Fruit fly (Drosophila melanogaster) whole organism, adult: Measurements from ENCODE around the gene CG14441.
A peak's percentile ranks its signal among the peaks of the same experiment; 100 is the strongest.

Experiments used
- CG11617 ChIP-seq: fragments of 200-800 bp; sonication (Bioruptor generic); optimal IDR thresholded peaks from 2 replicates; lab custom pipeline; 2017; ENCODE audit warnings: mild to moderate bottlenecking, missing biosample characterization, missing genetic modification reagents, missing genetic modification characterization
- CG12768 ChIP-seq: fragments of 200-800 bp; sonication (Bioruptor generic); optimal IDR thresholded peaks from 2 replicates; lab custom pipeline; 2017; ENCODE audit warnings: missing biosample characterization, missing genetic modification characterization, mild to moderate bottlenecking, moderate library complexity, missing genetic modification reagents
- CG14711 ChIP-seq: fragments of 200-800 bp; sonication (Bioruptor generic); optimal IDR thresholded peaks from 2 replicates; lab custom pipeline; 2018; ENCODE audit warnings: missing biosample characterization, mild to moderate bottlenecking, missing genetic modification characterization, moderate library complexity
- CG1620 ChIP-seq: fragments of 200-800 bp; sonication (Bioruptor generic); optimal IDR thresholded peaks from 2 replicates; lab custom pipeline; 2016; ENCODE audit warnings: missing biosample characterization, missing genetic modification characterization
- CG33017 ChIP-seq: fragments of 200-800 bp; sonication (Bioruptor generic); optimal IDR thresholded peaks from 2 replicates; lab custom pipeline; 2018; ENCODE audit warnings: missing biosample characterization, mild to moderate bottlenecking, missing genetic modification characterization, moderate library complexity
- CG5204 ChIP-seq: fragments of 200-800 bp; sonication (Bioruptor generic); optimal IDR thresholded peaks from 2 replicates; lab custom pipeline; 2016; ENCODE audit warnings: missing biosample characterization, missing genetic modification characterization
- CG7045 ChIP-seq: fragments of 200-800 bp; sonication (Bioruptor generic); optimal IDR thresholded peaks from 2 replicates; lab custom pipeline; 2017; ENCODE audit warnings: missing biosample characterization, mild to moderate bottlenecking, missing genetic modification characterization
- CG7101 ChIP-seq: fragments of 200-800 bp; sonication (Bioruptor generic); optimal IDR thresholded peaks from 2 replicates; lab custom pipeline; 2018; ENCODE audit warnings: missing biosample characterization, mild to moderate bottlenecking, missing genetic modification characterization, moderate library complexity
- Clk ChIP-seq: fragments of 200-800 bp; sonication (Bioruptor generic); optimal IDR thresholded peaks from 2 replicates; lab custom pipeline; 2017; ENCODE audit warnings: missing biosample characterization, missing genetic modification characterization
- Crg-1 ChIP-seq: fragments of 200-800 bp; sonication (Bioruptor generic); optimal IDR thresholded peaks from 2 replicates; lab custom pipeline; 2016; ENCODE audit warnings: missing biosample characterization, missing genetic modification characterization
- Hr96 ChIP-seq: fragments of 200-800 bp; sonication (Bioruptor generic); optimal IDR thresholded peaks from 2 replicates; lab custom pipeline; 2016; ENCODE audit warnings: missing biosample characterization, missing genetic modification characterization
- Mnt ChIP-seq: fragments of 200-800 bp; sonication (Bioruptor generic); optimal IDR thresholded peaks from 2 replicates; lab custom pipeline; 2016; ENCODE audit warnings: missing biosample characterization, mild to moderate bottlenecking, missing genetic modification characterization
- bab1 ChIP-seq: fragments of 200-800 bp; sonication (Bioruptor generic); optimal IDR thresholded peaks from 3 replicates; lab custom pipeline; 2019; ENCODE audit warnings: missing biosample characterization, mild to moderate bottlenecking, missing genetic modification characterization, moderate library complexity
- cic ChIP-seq: fragments of 200-800 bp; sonication (Bioruptor generic); optimal IDR thresholded peaks from 2 replicates; lab custom pipeline; 2017; ENCODE audit warnings: missing biosample characterization, mild to moderate bottlenecking, missing genetic modification characterization, moderate library complexity
- cnc ChIP-seq, 2 experiments: fragments of >200 bp; optimal IDR thresholded peaks; 2 replicates each; lab custom pipeline; 2017
- kay ChIP-seq: fragments of 200-800 bp; sonication (Bioruptor generic); peaks from one replicate; lab custom pipeline; 2016; ENCODE audit warnings: missing biosample characterization, missing genetic modification characterization, borderline replicate concordance
- ovo ChIP-seq: fragments of 200-800 bp; sonication (Bioruptor generic); optimal IDR thresholded peaks from 2 replicates; lab custom pipeline; 2016; ENCODE audit warnings: missing biosample characterization, missing genetic modification characterization
- pad ChIP-seq: fragments of 200-800 bp; sonication (Bioruptor generic); optimal IDR thresholded peaks from 3 replicates; lab custom pipeline; 2017; ENCODE audit warnings: missing biosample characterization, missing genetic modification characterization, mild to moderate bottlenecking, moderate library complexity, missing genetic modification reagents
- tj ChIP-seq: fragments of 200-800 bp; sonication (Bioruptor generic); optimal IDR thresholded peaks from 3 replicates; lab custom pipeline; 2017; ENCODE audit warnings: missing biosample characterization, mild to moderate bottlenecking, missing genetic modification characterization, moderate library complexity
- toe ChIP-seq: fragments of 200-800 bp; sonication (Bioruptor generic); optimal IDR thresholded peaks from 2 replicates; lab custom pipeline; 2016; ENCODE audit warnings: missing biosample characterization, missing genetic modification characterization

Gene CG14441

DNA sequence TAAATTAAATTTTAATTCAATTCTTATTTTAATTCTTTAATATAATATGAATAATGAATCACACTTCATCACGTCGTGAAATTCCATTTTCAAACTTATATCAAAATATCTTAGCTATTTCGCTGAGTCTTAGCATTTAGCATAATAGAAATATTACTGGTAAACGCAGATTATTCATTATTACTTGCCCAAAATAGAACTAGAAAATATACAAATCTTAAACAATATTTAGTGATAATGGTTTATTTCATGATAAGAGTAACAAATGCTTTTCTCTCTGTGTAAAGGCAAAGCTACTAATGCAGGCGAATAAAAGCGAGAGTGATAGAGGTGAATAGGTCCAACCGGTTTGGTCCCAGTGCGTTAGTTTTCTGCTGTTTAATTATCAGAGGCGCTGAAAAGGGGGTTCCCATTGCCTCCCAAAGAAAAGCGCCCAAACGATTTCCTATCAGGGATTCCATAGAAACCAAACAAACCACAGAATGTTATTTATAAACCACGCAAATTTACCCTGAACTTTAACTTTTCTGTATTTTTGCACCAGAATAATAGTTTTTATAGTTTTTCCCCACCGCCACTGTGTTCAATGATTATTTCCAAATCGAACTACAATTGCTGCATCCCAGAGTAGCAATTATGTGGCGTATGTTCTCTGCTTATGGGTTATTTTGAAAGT, 36.3 kb upstream of the CG14441 start:
- TF ChIP-seq CG12768 (GFP tag; lab: Kevin White, UChicago) (no peak), kay (GFP tag; lab: Kevin White, UChicago) (no peak), CG33017 (tag; lab: Kevin White, UChicago) (no peak), tj (GFP tag; lab: Kevin White, UChicago) (no peak), Hr96 (no peak), cic (GFP tag; lab: Kevin White, UChicago) (no peak), toe (GFP tag; lab: Kevin White, UChicago) (no peak), CG1620 (GFP tag; lab: Kevin White, UChicago) (no peak), ovo (no peak), CG5204 (GFP tag; lab: Kevin White, UChicago) (no peak), Crg-1 (GFP tag; lab: Kevin White, UChicago) (no peak), cnc (optimal IDR thresholded peaks at IDR 0.05; lab: Kevin White, UChicago) (no peak), CG14711 (no peak), CG7045 (GFP tag; lab: Kevin White, UChicago) (no peak)

DNA sequence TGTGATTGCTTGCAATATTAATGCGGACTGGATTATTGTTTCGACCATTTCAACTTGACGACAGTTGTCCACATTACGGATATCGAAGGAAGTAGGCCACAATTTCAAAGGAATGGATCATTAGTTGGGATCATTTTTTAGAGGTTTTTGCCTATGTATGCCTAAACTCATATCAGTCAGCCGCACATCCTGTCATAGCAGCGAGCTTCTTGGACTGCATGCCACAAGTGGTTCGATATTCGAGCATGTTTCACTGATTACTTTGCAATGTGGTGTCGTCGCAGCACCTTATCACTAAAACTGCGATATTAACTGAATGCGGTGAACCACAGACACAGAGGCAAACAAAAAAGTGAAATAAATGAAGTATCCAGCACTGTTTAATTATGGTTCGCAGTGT, 35.3 kb upstream of the CG14441 start:
- TF ChIP-seq CG33017 (tag; lab: Kevin White, UChicago) (no peak), toe (GFP tag; lab: Kevin White, UChicago) (no peak), bab1 (GFP tag; lab: Kevin White, UChicago) (no peak), pad (GFP tag; lab: Kevin White, UChicago) (no peak), tj (GFP tag; lab: Kevin White, UChicago) (peak; percentile 3), CG14711 (no peak)

DNA sequence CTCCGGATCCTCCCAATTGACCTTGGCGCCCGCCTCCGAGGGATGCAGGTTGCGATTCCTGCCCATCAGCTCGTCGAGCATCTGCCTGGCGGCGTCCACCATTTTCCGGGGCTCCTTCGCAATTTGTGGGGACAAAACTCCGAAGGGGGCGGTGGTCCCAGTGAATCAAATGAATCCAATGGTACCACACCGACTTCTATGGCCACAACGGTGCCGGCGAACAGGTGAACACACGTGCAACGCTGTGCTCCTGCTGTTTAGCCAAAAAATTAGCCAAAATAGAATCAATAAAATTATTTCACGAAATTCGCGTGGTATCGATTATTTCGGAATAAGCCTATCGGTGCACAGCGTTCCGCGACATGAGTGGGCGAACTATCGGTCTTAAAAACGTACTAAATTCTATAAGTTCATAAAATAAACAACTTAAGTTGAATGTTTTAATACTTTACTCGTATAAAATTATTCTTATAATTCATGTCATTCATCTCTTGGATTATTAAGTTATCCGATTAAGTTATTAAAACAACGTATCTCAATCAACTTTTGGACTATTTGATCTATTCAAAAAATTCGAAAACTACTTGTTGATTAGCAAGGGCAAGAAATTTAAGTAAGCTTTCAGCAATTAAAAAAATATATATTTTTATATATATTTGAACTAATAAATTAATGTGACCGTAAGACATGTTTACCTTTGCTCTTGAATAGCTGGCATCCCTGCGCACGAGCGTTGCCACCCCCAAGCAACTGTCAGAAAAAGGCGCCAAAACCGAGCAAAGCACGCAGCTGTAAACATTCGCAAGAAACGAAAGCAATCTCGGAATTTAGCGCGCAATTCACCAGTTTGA, 25.4 kb upstream of the CG14441 start, which contains the start of the genes CG3198 and Mcm6:
TSS of gene CG3198 (minus strand) at position 337 of the 851 bp plus-strand sequence.
TSS of gene Mcm6 (plus strand) at position 751 of the 851 bp plus-strand sequence.
- TF ChIP-seq CG11617 (peak; percentile 33), cic (GFP tag; lab: Kevin White, UChicago) (no peak)

DNA sequence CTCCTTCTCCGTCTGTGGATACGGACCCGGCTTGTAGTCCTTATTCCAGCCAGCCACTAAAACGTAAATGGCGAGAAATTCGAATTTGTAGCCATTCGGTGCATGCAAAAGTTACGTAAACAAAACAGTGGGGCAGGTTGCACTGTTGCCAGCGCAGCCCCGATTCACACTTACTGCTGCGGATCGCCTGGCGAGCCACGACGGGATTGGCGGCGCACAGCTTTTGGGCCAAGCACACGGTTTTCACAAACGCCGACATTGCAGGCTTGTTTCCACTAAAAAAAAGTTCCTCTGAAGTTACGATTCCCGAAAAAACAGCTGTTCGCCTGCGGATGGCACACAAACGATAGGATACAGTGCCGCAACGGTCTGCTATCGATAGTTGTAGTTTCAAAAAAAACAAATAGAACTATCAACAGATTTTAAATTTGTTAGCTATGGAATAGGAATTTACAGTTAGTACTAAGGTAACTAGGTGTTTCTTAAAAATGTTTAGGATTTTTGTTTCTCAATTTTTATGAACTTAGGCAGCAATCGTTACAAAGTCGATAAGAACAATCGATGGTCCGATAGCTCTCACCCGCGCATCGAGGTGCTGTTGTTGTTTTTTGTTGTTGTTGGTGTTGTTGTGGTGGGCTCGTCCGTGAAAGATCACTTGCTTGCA, 21.4 kb upstream of the CG14441 start, which contains the start of gene Fum1:
TSS of gene Fum1 (plus strand) at position 599 of the 664 bp plus-strand sequence.
- TF ChIP-seq Hr96 (no peak), CG11617 (peak; percentile 35), Crg-1 (GFP tag; lab: Kevin White, UChicago) (peak; percentile 40), Mnt (GFP tag; lab: Kevin White, UChicago) (peak; percentile 65), CG1620 (GFP tag; lab: Kevin White, UChicago) (peak; percentile 62), toe (GFP tag; lab: Kevin White, UChicago) (peak; percentile 48), cic (GFP tag; lab: Kevin White, UChicago) (no peak), bab1 (GFP tag; lab: Kevin White, UChicago) (peak; percentile 43), CG7101 (tag; lab: Kevin White, UChicago) (peak; percentile 26), CG7045 (GFP tag; lab: Kevin White, UChicago) (no peak), CG14711 (peak; percentile 44), tj (GFP tag; lab: Kevin White, UChicago) (no peak), pad (GFP tag; lab: Kevin White, UChicago) (peak; percentile 11), kay (GFP tag; lab: Kevin White, UChicago) (no peak)

DNA sequence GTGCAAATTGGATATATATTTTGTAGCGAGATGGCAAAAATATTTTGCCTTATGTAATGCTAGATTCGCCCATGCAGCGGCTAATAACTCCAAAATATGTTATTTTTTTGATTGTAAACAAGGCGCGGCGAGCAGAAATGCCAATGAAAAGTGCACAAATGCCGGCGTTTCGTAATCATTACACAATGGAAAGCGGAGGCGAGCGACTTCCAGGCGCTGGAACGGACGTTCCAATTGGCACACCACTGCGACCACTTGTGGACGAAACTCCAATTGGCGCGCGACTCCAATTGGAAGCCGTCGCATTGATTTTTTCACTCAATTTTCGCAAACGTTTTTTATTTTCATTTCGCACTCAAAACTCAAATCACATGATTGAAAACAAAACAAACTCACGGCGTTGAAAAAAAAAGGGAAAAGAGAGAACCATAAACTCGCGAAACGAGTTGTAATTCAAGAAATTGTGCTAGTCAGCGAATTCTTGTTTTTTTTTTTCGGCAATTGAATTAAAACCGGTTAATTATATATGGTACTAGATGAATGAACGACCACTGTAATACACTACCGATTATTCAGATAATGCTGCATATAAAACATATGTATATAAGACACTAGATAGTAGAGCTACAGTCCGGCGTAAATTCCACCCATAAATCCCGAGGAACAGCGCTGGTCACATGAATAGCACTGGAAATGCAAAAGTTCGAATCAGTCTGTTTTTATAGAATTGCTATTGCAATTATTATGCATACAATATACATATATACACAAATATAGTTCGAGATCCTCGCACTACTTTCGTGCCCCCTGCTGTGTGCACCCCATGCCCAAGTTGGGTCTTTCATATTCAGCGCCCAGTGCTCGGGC, 20.4 kb upstream of the CG14441 start, which contains the start of gene ND-ASHI:
TSS of gene ND-ASHI (minus strand) at position 484 of the 867 bp plus-strand sequence.
- TF ChIP-seq pad (GFP tag; lab: Kevin White, UChicago) (peak; percentile 89), Hr96 (no peak), cic (GFP tag; lab: Kevin White, UChicago) (peak; percentile 75), ovo (peak; percentile 30), CG12768 (GFP tag; lab: Kevin White, UChicago) (peak; percentile 95), CG7101 (tag; lab: Kevin White, UChicago) (peak; percentile 95), cnc (optimal IDR thresholded peaks at IDR 0.05; lab: Kevin White, UChicago) (no peak), CG33017 (tag; lab: Kevin White, UChicago) (peak; percentile 91), CG11617 (peak; percentile 88), tj (GFP tag; lab: Kevin White, UChicago) (peak; percentile 97), toe (GFP tag; lab: Kevin White, UChicago) (no peak), CG1620 (GFP tag; lab: Kevin White, UChicago) (peak; percentile 83), CG14711 (peak; percentile 88), Clk (GFP tag; lab: Kevin White, UChicago) (peak; percentile 77), bab1 (GFP tag; lab: Kevin White, UChicago) (peak; percentile 89), kay (GFP tag; lab: Kevin White, UChicago) (no peak), Crg-1 (GFP tag; lab: Kevin White, UChicago) (peak; percentile 85), CG7045 (GFP tag; lab: Kevin White, UChicago) (peak; percentile 87), CG5204 (GFP tag; lab: Kevin White, UChicago) (no peak), Mnt (GFP tag; lab: Kevin White, UChicago) (peak; percentile 79)
